Fruit fly (Drosophila melanogaster) whole organism, prepupa: ENCODE data around the gene CG1440.

ENCODE experiments used
- Blimp-1 ChIP-seq: fragments of 200-800 bp; sonication (Bioruptor generic); optimal IDR thresholded peaks from 3 replicates; lab custom pipeline; 2017; ENCODE audit warnings: missing biosample characterization, missing genetic modification characterization, mild to moderate bottlenecking, moderate library complexity, missing genetic modification reagents
- CG10631 ChIP-seq: fragments of 200-800 bp; sonication (Bioruptor generic); optimal IDR thresholded peaks from 2 replicates; lab custom pipeline; 2016; ENCODE audit warnings: missing biosample characterization, missing genetic modification characterization
- CG11294 ChIP-seq: fragments of 200-800 bp; sonication (Bioruptor generic); IDR thresholded peaks from 2 replicates; pipeline ENCODE4 v1.3.6; 2022; ENCODE audit warnings: missing biosample characterization, missing genetic modification characterization
- CG16779 ChIP-seq: fragments of 200-800 bp; sonication (Bioruptor generic); optimal IDR thresholded peaks from 3 replicates; lab custom pipeline; 2017; ENCODE audit warnings: missing biosample characterization, mild to moderate bottlenecking, missing genetic modification characterization
- CG31627 ChIP-seq: fragments of 200-800 bp; sonication (Bioruptor generic); optimal IDR thresholded peaks from 3 replicates; lab custom pipeline; 2016; ENCODE audit warnings: missing biosample characterization, missing genetic modification characterization
- CG34406 ChIP-seq: fragments of 200-800 bp; sonication (Bioruptor generic); optimal IDR thresholded peaks from 3 replicates; lab custom pipeline; 2016; ENCODE audit warnings: missing biosample characterization, missing genetic modification characterization
- CG4318 ChIP-seq: fragments of 200-800 bp; sonication (Bioruptor generic); optimal IDR thresholded peaks from 3 replicates; lab custom pipeline; 2017; ENCODE audit warnings: missing biosample characterization, mild to moderate bottlenecking, missing genetic modification characterization
- CG6276 ChIP-seq: fragments of 200-800 bp; sonication (Bioruptor generic); optimal IDR thresholded peaks from 2 replicates; lab custom pipeline; 2017; ENCODE audit warnings: missing biosample characterization, mild to moderate bottlenecking, missing genetic modification characterization
- CG6792 ChIP-seq: fragments of 200-800 bp; sonication (Bioruptor generic); optimal IDR thresholded peaks from 3 replicates; lab custom pipeline; 2016; ENCODE audit warnings: missing biosample characterization, missing genetic modification characterization
- CG7368 ChIP-seq: fragments of 200-800 bp; sonication (Bioruptor generic); optimal IDR thresholded peaks from 3 replicates; lab custom pipeline; 2016; ENCODE audit warnings: missing biosample characterization, missing genetic modification characterization
- CG8119 ChIP-seq: fragments of 200-800 bp; sonication (Bioruptor generic); IDR thresholded peaks from 3 replicates; pipeline ENCODE4 v1.3.6; 2022; ENCODE audit warnings: missing biosample characterization, missing genetic modification characterization
- Eip75B ChIP-seq: fragments of 200-800 bp; sonication (Bioruptor generic); optimal IDR thresholded peaks from 3 replicates; lab custom pipeline; 2016; ENCODE audit warnings: missing biosample characterization, missing genetic modification characterization
- Eip78C ChIP-seq: fragments of 200-800 bp; sonication (Bioruptor generic); peaks from one replicate; lab custom pipeline; 2016; ENCODE audit warnings: missing biosample characterization, missing genetic modification characterization
- Eip93F ChIP-seq: fragments of 200-800 bp; sonication (Bioruptor generic); optimal IDR thresholded peaks from 2 replicates; lab custom pipeline; 2016; ENCODE audit warnings: missing biosample characterization, mild to moderate bottlenecking, missing genetic modification characterization
- Hr38 ChIP-seq: sonication (Bioruptor generic); optimal IDR thresholded peaks from 2 replicates; lab custom pipeline; 2016; ENCODE audit warnings: missing biosample characterization, missing genetic modification characterization
- Hr39 ChIP-seq: fragments of 200-800 bp; sonication (Bioruptor generic); optimal IDR thresholded peaks from 2 replicates; lab custom pipeline; 2016; ENCODE audit warnings: missing biosample characterization, missing genetic modification characterization
- Hr4 ChIP-seq: fragments of 200-800 bp; sonication (Bioruptor generic); optimal IDR thresholded peaks from 3 replicates; lab custom pipeline; 2016; ENCODE audit warnings: missing biosample characterization, missing genetic modification characterization
- Met ChIP-seq: fragments of 200-800 bp; sonication (Bioruptor generic); optimal IDR thresholded peaks from 3 replicates; lab custom pipeline; 2016; ENCODE audit warnings: missing biosample characterization, missing genetic modification characterization
- OdsH ChIP-seq: fragments of 200-800 bp; sonication (Bioruptor generic); optimal IDR thresholded peaks from 3 replicates; lab custom pipeline; 2016; ENCODE audit warnings: missing biosample characterization, missing genetic modification characterization
- Smox ChIP-seq: fragments of 200-800 bp; sonication (Bioruptor generic); optimal IDR thresholded peaks from 3 replicates; lab custom pipeline; 2016; ENCODE audit warnings: missing biosample characterization, missing genetic modification characterization
- Sox102F ChIP-seq: fragments of 200-800 bp; sonication (Bioruptor generic); optimal IDR thresholded peaks from 2 replicates; lab custom pipeline; 2016; ENCODE audit warnings: missing biosample characterization, mild to moderate bottlenecking, missing genetic modification characterization
- Sox15 ChIP-seq: fragments of 200-800 bp; sonication (Bioruptor generic); optimal IDR thresholded peaks from 3 replicates; lab custom pipeline; 2016; ENCODE audit warnings: missing biosample characterization, missing genetic modification characterization
- cyc ChIP-seq: fragments of 200-800 bp; sonication (Bioruptor generic); optimal IDR thresholded peaks from 3 replicates; lab custom pipeline; 2016; ENCODE audit warnings: missing biosample characterization, missing genetic modification characterization
- dsx ChIP-seq: fragments of 200-800 bp; optimal IDR thresholded peaks from 3 replicates; lab custom pipeline; 2019; ENCODE audit warnings: missing biosample characterization, mild to moderate bottlenecking, missing genetic modification characterization, moderate library complexity; ENCODE audit not compliant: poor library complexity, severe bottlenecking
- eg ChIP-seq: fragments of 200-800 bp; sonication (Bioruptor generic); IDR thresholded peaks from 3 replicates; pipeline ENCODE4 v1.3.6; 2022; ENCODE audit warnings: missing biosample characterization, missing genetic modification characterization
- esn ChIP-seq: fragments of 200-800 bp; sonication (Bioruptor generic); optimal IDR thresholded peaks from 2 replicates; lab custom pipeline; 2016; ENCODE audit warnings: missing biosample characterization, mild to moderate bottlenecking, missing genetic modification characterization, moderate library complexity
- fd59A ChIP-seq: fragments of 200-800 bp; sonication (Bioruptor generic); optimal IDR thresholded peaks from 2 replicates; lab custom pipeline; 2017; ENCODE audit warnings: missing biosample characterization, mild to moderate bottlenecking, missing genetic modification characterization, missing genetic modification reagents
- fd85E ChIP-seq: fragments of 200-800 bp; sonication (Bioruptor generic); optimal IDR thresholded peaks from 3 replicates; lab custom pipeline; 2016; ENCODE audit warnings: missing biosample characterization, missing genetic modification characterization
- lz ChIP-seq: fragments of 200-800 bp; sonication (Bioruptor generic); optimal IDR thresholded peaks from 3 replicates; lab custom pipeline; 2016; ENCODE audit warnings: missing biosample characterization, missing genetic modification characterization
- pdm3 ChIP-seq: fragments of 200-800 bp; sonication (Bioruptor generic); optimal IDR thresholded peaks from 3 replicates; lab custom pipeline; 2016; ENCODE audit warnings: missing biosample characterization, missing genetic modification characterization
- ss ChIP-seq, 2 experiments: fragments of 200-800 bp; sonication (Bioruptor generic); optimal IDR thresholded peaks; 2 replicates in 1 of 2; 3 replicates in 1 of 2; lab custom pipeline; 2017 to 2018; ENCODE audit warnings: mild to moderate bottlenecking in 2 of 2, missing biosample characterization in 2 of 2, missing genetic modification characterization in 2 of 2, moderate library complexity in 1 of 2
- svp ChIP-seq: fragments of 200-800 bp; sonication (Bioruptor generic); peaks from one replicate; lab custom pipeline; 2016; ENCODE audit warnings: missing biosample characterization, missing genetic modification characterization
- topi ChIP-seq: fragments of 200-800 bp; sonication (Bioruptor generic); optimal IDR thresholded peaks from 3 replicates; lab custom pipeline; 2016; ENCODE audit warnings: missing biosample characterization, missing genetic modification characterization
- vri ChIP-seq: fragments of 200-800 bp; sonication (Bioruptor generic); optimal IDR thresholded peaks from 3 replicates; lab custom pipeline; 2016; ENCODE audit warnings: missing biosample characterization, mild to moderate bottlenecking, missing genetic modification characterization

CG1440 gene

dm6 chrX:8464378-8465036 is 27.6 kb downstream of the CG1440 start, which contains the start of gene Sptr (continued):
- peak; percentile 96 for TF ChIP-seq CG8119 (GFP tag; lab: Robert Waterston, UW)
- peak; percentile 80 for TF ChIP-seq Blimp-1 (GFP tag; lab: Kevin White, UChicago)
- peak; percentile 96 for TF ChIP-seq lz (GFP tag; lab: Kevin White, UChicago)
- no peak for TF ChIP-seq Hr38
- peak; percentile 86 for TF ChIP-seq CG11294 (GFP tag; lab: Robert Waterston, UW)
- peak; percentile 98 for TF ChIP-seq svp (GFP tag; lab: Kevin White, UChicago)
- peak; percentile 92 for TF ChIP-seq CG7368 (GFP tag; lab: Kevin White, UChicago)
- peak; percentile 96 for TF ChIP-seq eg (GFP tag; lab: Robert Waterston, UW)
- peak; percentile 96 for TF ChIP-seq topi
- peak; percentile 94 for TF ChIP-seq Sox102F (GFP tag; lab: Kevin White, UChicago)
- peak; percentile 92 for TF ChIP-seq CG10631
- TF ChIP-seq cyc (GFP tag; lab: Kevin White, UChicago): peak; percentile 92
- TF ChIP-seq Sox15 (GFP tag; lab: Kevin White, UChicago): peak; percentile 87
- TF ChIP-seq vri: peak; percentile 93
- TF ChIP-seq fd59A (GFP tag; lab: Kevin White, UChicago): peak; percentile 89
- peak; percentile 95 for TF ChIP-seq CG6792 (GFP tag; lab: Kevin White, UChicago)
- TF ChIP-seq, all 60 proteins: peak for 58

- TF ChIP-seq vri: no peak
- TF ChIP-seq Hr4 (GFP tag; lab: Kevin White, UChicago): no peak
- no peak for TF ChIP-seq ss (GFP tag; optimal IDR thresholded peaks at IDR 0.05; lab: Kevin White, UChicago)
- TF ChIP-seq dsx (GFP tag; lab: Kevin White, UChicago): peak; percentile 97
- no peak for TF ChIP-seq fd59A (GFP tag; lab: Kevin White, UChicago)
- no peak for TF ChIP-seq CG6792 (GFP tag; lab: Kevin White, UChicago)
- peak; percentile 4 for TF ChIP-seq Eip78C (GFP tag; lab: Kevin White, UChicago)
- no peak for TF ChIP-seq CG8119 (GFP tag; lab: Robert Waterston, UW)
- no peak for TF ChIP-seq pdm3 (GFP tag; lab: Kevin White, UChicago)
Measured at dm6 chrX:8466729-8467215, 29.9 kb downstream of the CG1440 start.

dm6 chrX:8468962-8469459 is 32.2 kb downstream of the CG1440 start, which contains the start of gene CG12116:
TSS of gene CG12116 (minus strand) at chrX:8469012.
- TF ChIP-seq Smox (GFP tag; lab: Kevin White, UChicago) (peak; percentile 18), CG7368 (GFP tag; lab: Kevin White, UChicago) (no peak), Eip75B (GFP tag; lab: Kevin White, UChicago) (no peak), CG31627 (GFP tag; lab: Kevin White, UChicago) (peak; percentile 7), Sox102F (GFP tag; lab: Kevin White, UChicago) (peak; percentile 18), Hr39 (GFP tag; lab: Kevin White, UChicago) (peak; percentile 24), svp (GFP tag; lab: Kevin White, UChicago) (peak; percentile 98), CG4318 (no peak), Hr38 (no peak), topi (no peak), Met (GFP tag; lab: Kevin White, UChicago) (peak; percentile 13), OdsH (GFP tag; lab: Kevin White, UChicago) (no peak), esn (GFP tag; lab: Kevin White, UChicago) (no peak)
- TF ChIP-seq, all 60 proteins: peak for 6

- TF ChIP-seq Sox102F (GFP tag; lab: Kevin White, UChicago) (no peak), CG34406 (no peak), CG6792 (GFP tag; lab: Kevin White, UChicago) (no peak), topi (no peak), lz (GFP tag; lab: Kevin White, UChicago) (no peak), fd59A (GFP tag; lab: Kevin White, UChicago) (no peak), Eip93F (no peak), CG31627 (GFP tag; lab: Kevin White, UChicago) (no peak), dsx (GFP tag; lab: Kevin White, UChicago) (no peak), vri (no peak), Smox (GFP tag; lab: Kevin White, UChicago) (no peak), Eip75B (GFP tag; lab: Kevin White, UChicago) (no peak), fd85E (GFP tag; lab: Kevin White, UChicago) (no peak), CG6276 (no peak), CG16779 (tag; lab: Kevin White, UChicago) (no peak)
Measured at dm6 chrX:8469606-8470005, 32.7 kb downstream of the CG1440 start.
